Worm (Caenorhabditis elegans) whole organism, early embryonic: ENCODE data around the gene F01G10.10.

Experiments
- ama-1 ChIP-seq: fragments of 150-350 bp; optimal IDR thresholded peaks from 2 replicates; lab custom pipeline; 2014
- pes-1 ChIP-seq: fragments of 200-800 bp; sonication (Bioruptor generic); IDR thresholded peaks from 2 replicates; pipeline ENCODE4 v1.3.6; 2022; ENCODE audit warnings: missing genetic modification reagents, missing genetic modification characterization, missing compliant biosample characterization

ce11 chrIV:10197317-10197867 lies 48.6 kb upstream of the F01G10.10 start, which contains the start of gene gon-4:
- TF ChIP-seq ama-1 (lab: Kevin White, UChicago): no peak
- TF ChIP-seq pes-1: no peak
